Fruit fly (Drosophila melanogaster) whole organism, wandering third instar larva: Measurements from ENCODE around the gene CG13634.

Experiments
- CG32264 ChIP-seq: fragments of 200-800 bp; sonication (Bioruptor generic); optimal IDR thresholded peaks from 2 replicates; lab custom pipeline; 2016; ENCODE audit warnings: missing biosample characterization, missing genetic modification characterization
- Dfd ChIP-seq: fragments of >200 bp; optimal IDR thresholded peaks from 2 replicates; lab custom pipeline; 2017; ENCODE audit warnings: missing biosample characterization, missing genetic modification characterization
- Hr78 ChIP-seq: fragments of >200 bp; optimal IDR thresholded peaks from 2 replicates; lab custom pipeline; 2017; ENCODE audit warnings: missing biosample characterization, missing genetic modification characterization
- Myc ChIP-seq: fragments of >200 bp; optimal IDR thresholded peaks from 2 replicates; lab custom pipeline; 2017
- OdsH ChIP-seq: fragments of 200-800 bp; sonication (Bioruptor generic); optimal IDR thresholded peaks from 2 replicates; lab custom pipeline; 2016; ENCODE audit warnings: missing biosample characterization, mild to moderate bottlenecking, missing genetic modification characterization
- br ChIP-seq: fragments of 200-800 bp; sonication (Bioruptor generic); optimal IDR thresholded peaks from 2 replicates; lab custom pipeline; 2016; ENCODE audit warnings: missing biosample characterization, missing genetic modification characterization
- ey ChIP-seq: fragments of 200-800 bp; sonication (Bioruptor generic); optimal IDR thresholded peaks from 2 replicates; lab custom pipeline; 2016; ENCODE audit warnings: missing biosample characterization, missing genetic modification characterization
- h ChIP-seq: fragments of 200-800 bp; sonication (Bioruptor generic); optimal IDR thresholded peaks from 3 replicates; lab custom pipeline; 2016; ENCODE audit warnings: missing biosample characterization, mild to moderate bottlenecking, missing genetic modification characterization
- lola ChIP-seq: fragments of >200 bp; optimal IDR thresholded peaks from 2 replicates; lab custom pipeline; 2017; ENCODE audit warnings: missing biosample characterization, missing genetic modification characterization
- psq ChIP-seq: fragments of 200-800 bp; sonication (Bioruptor generic); optimal IDR thresholded peaks from 3 replicates; lab custom pipeline; 2017; ENCODE audit warnings: missing biosample characterization, mild to moderate bottlenecking, missing genetic modification characterization, moderate library complexity
- sv ChIP-seq: fragments of 200-800 bp; sonication (Bioruptor generic); optimal IDR thresholded peaks from 3 replicates; lab custom pipeline; 2016; ENCODE audit warnings: missing biosample characterization, missing genetic modification characterization
- usp ChIP-seq: fragments of >200 bp; optimal IDR thresholded peaks from 2 replicates; lab custom pipeline; 2017; ENCODE audit warnings: missing biosample characterization, missing genetic modification characterization

- TF ChIP-seq ey (GFP tag; lab: Kevin White, UChicago) (no peak), Hr78 (GFP tag; lab: Kevin White, UChicago) (no peak), OdsH (GFP tag; lab: Kevin White, UChicago) (no peak), br (GFP tag; lab: Kevin White, UChicago) (no peak), CG32264 (GFP tag; lab: Kevin White, UChicago) (no peak), psq (GFP tag; lab: Kevin White, UChicago) (no peak), lola (no peak), h (GFP tag; lab: Kevin White, UChicago) (no peak), Myc (lab: Kevin White, UChicago) (no peak), sv (GFP tag; lab: Kevin White, UChicago) (no peak), usp (GFP tag; lab: Kevin White, UChicago) (no peak), Dfd (GFP tag; lab: Kevin White, UChicago) (no peak)
These were observed 16.9 kb downstream of the CG13634 start for dm6 chr3R:24773016-24773415.
